Worm (Caenorhabditis elegans): ENCODE results near the gene chil-18.

- TF ChIP-seq pqm-1 (tag; optimal IDR thresholded peaks at IDR 0.05) (no peak), pha-4 (tag; optimal IDR thresholded peaks at IDR 0.05) (no peak)
Measured at ce11 chrII:9418065-9418567, 29.9 kb upstream of the chil-18 start, which contains the start of the genes M176.4 and M176.16.

Measured in whole organism, late embryonic.